Fruit fly (Drosophila melanogaster) whole organism, pupa: ENCODE results near the gene robl37BC.
A peak's percentile ranks its signal among the peaks of the same experiment; 100 is the strongest.

Experiments
- CG10348 ChIP-seq: fragments of 200-800 bp; sonication (Bioruptor generic); IDR thresholded peaks from 2 replicates; pipeline ENCODE4 v1.3.6; 2022; ENCODE audit warnings: missing biosample characterization, missing genetic modification characterization
- CG12605 ChIP-seq: fragments of 200-800 bp; sonication (Bioruptor generic); IDR thresholded peaks from 2 replicates; pipeline ENCODE4 v1.3.6; 2022; ENCODE audit warnings: missing biosample characterization, missing genetic modification characterization
- CG13204 ChIP-seq: fragments of 200-800 bp; sonication (Bioruptor generic); optimal IDR thresholded peaks from 2 replicates; lab custom pipeline; 2018; ENCODE audit warnings: missing biosample characterization, mild to moderate bottlenecking, missing genetic modification characterization, moderate library complexity
- CG14655 ChIP-seq: fragments of 200-800 bp; sonication (Bioruptor generic); optimal IDR thresholded peaks from 3 replicates; lab custom pipeline; 2017; ENCODE audit warnings: mild to moderate bottlenecking, missing biosample characterization, missing genetic modification reagents, missing genetic modification characterization
- CG15710 ChIP-seq: fragments of 200-800 bp; sonication (Bioruptor generic); optimal IDR thresholded peaks from 2 replicates; lab custom pipeline; 2018; ENCODE audit warnings: missing biosample characterization, mild to moderate bottlenecking, missing genetic modification characterization, moderate library complexity
- CG17806 ChIP-seq: fragments of 200-800 bp; sonication (Bioruptor generic); optimal IDR thresholded peaks from 2 replicates; lab custom pipeline; 2018; ENCODE audit warnings: missing biosample characterization, mild to moderate bottlenecking, missing genetic modification characterization, moderate library complexity
- CG32121 ChIP-seq: fragments of 200-800 bp; sonication (Bioruptor generic); IDR thresholded peaks from 2 replicates; pipeline ENCODE4 v1.3.6; 2022; ENCODE audit warnings: missing biosample characterization, missing genetic modification characterization
- CG34367 ChIP-seq: fragments of 200-800 bp; sonication (Bioruptor generic); optimal IDR thresholded peaks from 2 replicates; lab custom pipeline; 2018; ENCODE audit warnings: missing biosample characterization, mild to moderate bottlenecking, missing genetic modification characterization
- CG4496 ChIP-seq: fragments of 200-800 bp; sonication (Bioruptor generic); IDR thresholded peaks from 3 replicates; pipeline ENCODE4 v1.3.6; 2022; ENCODE audit warnings: missing biosample characterization, missing genetic modification characterization
- CG8159 ChIP-seq: fragments of 200-800 bp; sonication (Bioruptor generic); optimal IDR thresholded peaks from 3 replicates; lab custom pipeline; 2018; ENCODE audit warnings: missing biosample characterization, mild to moderate bottlenecking, missing genetic modification characterization, moderate library complexity
- CG8301 ChIP-seq: fragments of 200-800 bp; sonication (Bioruptor generic); optimal IDR thresholded peaks from 2 replicates; lab custom pipeline; 2018; ENCODE audit warnings: missing biosample characterization, mild to moderate bottlenecking, missing genetic modification characterization
- CG9948 ChIP-seq: fragments of 200-800 bp; sonication (Bioruptor generic); optimal IDR thresholded peaks from 2 replicates; lab custom pipeline; 2018; ENCODE audit warnings: missing biosample characterization, mild to moderate bottlenecking, missing genetic modification characterization, moderate library complexity
- D1 ChIP-seq: fragments of 200-800 bp; sonication (Bioruptor generic); optimal IDR thresholded peaks from 2 replicates; lab custom pipeline; 2018; ENCODE audit warnings: missing biosample characterization, mild to moderate bottlenecking, missing genetic modification characterization, moderate library complexity
- EcR ChIP-seq: fragments of 200-800 bp; sonication (Bioruptor generic); optimal IDR thresholded peaks from 3 replicates; lab custom pipeline; 2019; ENCODE audit warnings: missing biosample characterization, missing genetic modification characterization, mild to moderate bottlenecking, moderate library complexity, missing genetic modification reagents
- Ets98B ChIP-seq: fragments of 200-800 bp; sonication (Bioruptor generic); IDR thresholded peaks from 2 replicates; pipeline ENCODE4 v1.3.6; 2022; ENCODE audit warnings: missing biosample characterization, missing genetic modification characterization
- Pif1A ChIP-seq: fragments of 200-800 bp; sonication (Bioruptor generic); optimal IDR thresholded peaks from 3 replicates; lab custom pipeline; 2016; ENCODE audit warnings: missing biosample characterization, missing genetic modification characterization
- Pif1B ChIP-seq: fragments of 200-800 bp; sonication (Bioruptor generic); optimal IDR thresholded peaks from 3 replicates; lab custom pipeline; 2016; ENCODE audit warnings: missing biosample characterization, missing genetic modification characterization
- Snoo ChIP-seq: fragments of 200-800 bp; sonication (Bioruptor generic); optimal IDR thresholded peaks from 3 replicates; lab custom pipeline; 2017; ENCODE audit warnings: missing biosample characterization, mild to moderate bottlenecking, missing genetic modification characterization, inconsistent platforms
- fd96Ca ChIP-seq: fragments of 200-800 bp; sonication (Bioruptor generic); IDR thresholded peaks from 3 replicates; pipeline ENCODE4 v1.3.6; 2022; ENCODE audit warnings: missing biosample characterization, missing genetic modification characterization
- gl ChIP-seq: fragments of 200-800 bp; sonication (Bioruptor generic); optimal IDR thresholded peaks from 2 replicates; lab custom pipeline; 2018; ENCODE audit warnings: missing biosample characterization, mild to moderate bottlenecking, missing genetic modification characterization
- rn ChIP-seq: fragments of 200-800 bp; sonication (Bioruptor generic); IDR thresholded peaks from 2 replicates; pipeline ENCODE4 v1.3.6; 2022; ENCODE audit warnings: missing biosample characterization, missing genetic modification characterization

The robl37BC gene

dm6 chr2L:18974063-18974779, 36.4 kb upstream of the robl37BC start, which contains the start of the genes L2HGDH and CG10431:
L2HGDH (minus strand) TSS chr2L:18974448.
CG10431 (plus strand) TSS chr2L:18974710.
- TF ChIP-seq CG12605 (no peak), CG4496 (GFP tag; lab: Robert Waterston, UW) (no peak), Ets98B (GFP tag; lab: Robert Waterston, UW) (peak; percentile 13), CG13204 (GFP tag; lab: Kevin White, UChicago) (no peak), gl (tag; lab: Kevin White, UChicago) (no peak), CG8159 (tag; lab: Kevin White, UChicago) (peak; percentile 64), CG9948 (tag; lab: Kevin White, UChicago) (peak; percentile 43), Pif1B (GFP tag; lab: Kevin White, UChicago) (no peak), CG32121 (GFP tag; lab: Robert Waterston, UW) (no peak), Pif1A (GFP tag; lab: Kevin White, UChicago) (no peak), EcR (GFP tag; lab: Kevin White, UChicago) (peak; percentile 36), CG17806 (tag; lab: Kevin White, UChicago) (peak; percentile 50), rn (GFP tag; lab: Robert Waterston, UW) (no peak), CG10348 (no peak), Snoo (tag; lab: Kevin White, UChicago) (peak; percentile 59), D1 (tag; lab: Kevin White, UChicago) (no peak), fd96Ca (no peak), CG15710 (tag; lab: Kevin White, UChicago) (peak; percentile 56), CG14655 (GFP tag; lab: Kevin White, UChicago) (no peak), CG8301 (tag; lab: Kevin White, UChicago) (peak; percentile 38), CG34367 (tag; lab: Kevin White, UChicago) (no peak)
- TF ChIP-seq, all 21 proteins: peak for 8

dm6 chr2L:18976749-18977148, 33.9 kb upstream of the robl37BC start:
- TF ChIP-seq rn (GFP tag; lab: Robert Waterston, UW) (no peak), CG12605 (no peak), CG17806 (tag; lab: Kevin White, UChicago) (no peak), CG32121 (GFP tag; lab: Robert Waterston, UW) (no peak), CG13204 (GFP tag; lab: Kevin White, UChicago) (no peak), Ets98B (GFP tag; lab: Robert Waterston, UW) (no peak), Pif1A (GFP tag; lab: Kevin White, UChicago) (no peak), CG10348 (no peak), gl (tag; lab: Kevin White, UChicago) (no peak), CG14655 (GFP tag; lab: Kevin White, UChicago) (no peak)

- TF ChIP-seq CG8301 (tag; lab: Kevin White, UChicago) (no peak), CG17806 (tag; lab: Kevin White, UChicago) (no peak), CG8159 (tag; lab: Kevin White, UChicago) (no peak), CG34367 (tag; lab: Kevin White, UChicago) (no peak), Snoo (tag; lab: Kevin White, UChicago) (no peak), D1 (tag; lab: Kevin White, UChicago) (no peak), fd96Ca (no peak), Ets98B (GFP tag; lab: Robert Waterston, UW) (no peak), CG12605 (no peak), gl (tag; lab: Kevin White, UChicago) (no peak), Pif1A (GFP tag; lab: Kevin White, UChicago) (no peak), CG4496 (GFP tag; lab: Robert Waterston, UW) (no peak), rn (GFP tag; lab: Robert Waterston, UW) (no peak)
Observed at dm6 chr2L:18978923-18979322, 31.7 kb upstream of the robl37BC start.

- TF ChIP-seq Pif1B (GFP tag; lab: Kevin White, UChicago) (no peak), rn (GFP tag; lab: Robert Waterston, UW) (no peak), EcR (GFP tag; lab: Kevin White, UChicago) (peak; percentile 52), CG34367 (tag; lab: Kevin White, UChicago) (no peak)
- TF ChIP-seq, all 21 proteins: peak for 1
Observed at dm6 chr2L:18979407-18979806, 31.3 kb upstream of the robl37BC start.

dm6 chr2L:18980982-18981381, 29.7 kb upstream of the robl37BC start:
- TF ChIP-seq CG8301 (tag; lab: Kevin White, UChicago) (peak; percentile 29), CG14655 (GFP tag; lab: Kevin White, UChicago) (peak; percentile 26), Ets98B (GFP tag; lab: Robert Waterston, UW) (peak; percentile 47; the same call in 1 of the 2 replicates), fd96Ca (no peak), CG9948 (tag; lab: Kevin White, UChicago) (no peak), Pif1A (GFP tag; lab: Kevin White, UChicago) (no peak), CG32121 (GFP tag; lab: Robert Waterston, UW) (no peak), CG4496 (GFP tag; lab: Robert Waterston, UW) (peak; percentile 71), rn (GFP tag; lab: Robert Waterston, UW) (no peak), CG12605 (no peak), CG17806 (tag; lab: Kevin White, UChicago) (no peak), gl (tag; lab: Kevin White, UChicago) (no peak)

dm6 chr2L:18981484-18981883, 29.2 kb upstream of the robl37BC start:
- TF ChIP-seq EcR (GFP tag; lab: Kevin White, UChicago) (no peak), CG34367 (tag; lab: Kevin White, UChicago) (no peak), Pif1A (GFP tag; lab: Kevin White, UChicago) (no peak), CG9948 (tag; lab: Kevin White, UChicago) (no peak), D1 (tag; lab: Kevin White, UChicago) (no peak), CG15710 (tag; lab: Kevin White, UChicago) (no peak), fd96Ca (no peak), CG13204 (GFP tag; lab: Kevin White, UChicago) (no peak), Pif1B (GFP tag; lab: Kevin White, UChicago) (no peak), CG8159 (tag; lab: Kevin White, UChicago) (no peak), Ets98B (GFP tag; lab: Robert Waterston, UW) (no peak), rn (GFP tag; lab: Robert Waterston, UW) (no peak), Snoo (tag; lab: Kevin White, UChicago) (no peak), CG8301 (tag; lab: Kevin White, UChicago) (no peak), CG10348 (no peak)
